Fruit fly (Drosophila melanogaster) whole organism, embryonic: Measurements from ENCODE around the gene CG6287.

ENCODE experiments used
- Atf-2 ChIP-seq: fragments of 200-800 bp; sonication (Bioruptor generic); optimal IDR thresholded peaks from 2 replicates; lab custom pipeline; 2016; ENCODE audit warnings: missing biosample characterization, missing genetic modification characterization
- Awh ChIP-seq: fragments of 200-800 bp; sonication (Bioruptor generic); IDR thresholded peaks from 2 replicates; pipeline ENCODE4, ENCODE4 v1.3.6; 2022; ENCODE audit warnings: missing biosample characterization, missing genetic modification characterization
- B-H2 ChIP-seq: fragments of 200-800 bp; sonication (Bioruptor generic); optimal IDR thresholded peaks from 2 replicates; lab custom pipeline; 2018; ENCODE audit warnings: missing biosample characterization, mild to moderate bottlenecking, missing genetic modification characterization
- CG10209 ChIP-seq: fragments of 200-800 bp; sonication (Bioruptor generic); optimal IDR thresholded peaks from 3 replicates; lab custom pipeline; 2017; ENCODE audit warnings: missing biosample characterization, mild to moderate bottlenecking, missing genetic modification characterization, missing genetic modification reagents
- CG11085 ChIP-seq: fragments of 200-800 bp; sonication (Bioruptor generic); IDR thresholded peaks from 2 replicates; pipeline ENCODE4 v1.3.6; 2022; ENCODE audit warnings: missing biosample characterization, missing genetic modification characterization
- CG11696 ChIP-seq: fragments of 200-800 bp; sonication (Bioruptor generic); IDR thresholded peaks from 2 replicates; pipeline ENCODE4 v1.3.6; 2022; ENCODE audit warnings: missing biosample characterization, missing genetic modification characterization
- CG1233 ChIP-seq: fragments of 200-800 bp; sonication (Bioruptor generic); optimal IDR thresholded peaks from 4 replicates; lab custom pipeline; 2018; ENCODE audit warnings: missing biosample characterization, mild to moderate bottlenecking, missing genetic modification characterization
- CG13424 ChIP-seq: fragments of 200-800 bp; sonication (Bioruptor generic); optimal IDR thresholded peaks from 2 replicates; lab custom pipeline; 2019; ENCODE audit warnings: missing biosample characterization, mild to moderate bottlenecking, missing genetic modification characterization, moderate library complexity
- CG13624 ChIP-seq: fragments of 200-800 bp; sonication (Bioruptor generic); optimal IDR thresholded peaks from 2 replicates; lab custom pipeline; 2016; ENCODE audit warnings: missing biosample characterization, missing genetic modification characterization
- CG14050 ChIP-seq: fragments of 200-800 bp; sonication (Bioruptor generic); IDR thresholded peaks from 3 replicates; pipeline ENCODE4 v1.3.6; 2022; ENCODE audit warnings: missing biosample characterization, missing genetic modification characterization
- CG15073 ChIP-seq: fragments of 200-800 bp; sonication (Bioruptor generic); optimal IDR thresholded peaks from 2 replicates; lab custom pipeline; 2016; ENCODE audit warnings: missing biosample characterization, missing genetic modification characterization
- CG15269 ChIP-seq: fragments of 200-800 bp; sonication (Bioruptor generic); optimal IDR thresholded peaks from 2 replicates; lab custom pipeline; 2018; ENCODE audit warnings: missing biosample characterization, mild to moderate bottlenecking, missing genetic modification characterization, moderate library complexity
- CG1603 ChIP-seq: fragments of 200-800 bp; sonication (Bioruptor generic); optimal IDR thresholded peaks from 2 replicates; lab custom pipeline; 2019; ENCODE audit warnings: missing biosample characterization, mild to moderate bottlenecking, missing genetic modification characterization, moderate library complexity
- CG17385 ChIP-seq: fragments of 200-800 bp; sonication (Bioruptor generic); optimal IDR thresholded peaks from 3 replicates; lab custom pipeline; 2018; ENCODE audit warnings: missing biosample characterization, mild to moderate bottlenecking, missing genetic modification characterization
- CG18599 ChIP-seq: fragments of 200-800 bp; sonication (Bioruptor generic); optimal IDR thresholded peaks from 3 replicates; lab custom pipeline; 2017; ENCODE audit warnings: missing biosample characterization, missing genetic modification characterization, mild to moderate bottlenecking, moderate library complexity, missing genetic modification reagents
- CG18619 ChIP-seq: fragments of 200-800 bp; sonication (Bioruptor generic); optimal IDR thresholded peaks from 3 replicates; lab custom pipeline; 2017; ENCODE audit warnings: missing biosample characterization, mild to moderate bottlenecking, missing genetic modification characterization
- CG18764 ChIP-seq: fragments of 200-800 bp; sonication (Bioruptor generic); optimal IDR thresholded peaks from 3 replicates; lab custom pipeline; 2016; ENCODE audit warnings: missing biosample characterization, missing genetic modification characterization
- CG2120 ChIP-seq: fragments of 200-800 bp; sonication (Bioruptor generic); optimal IDR thresholded peaks from 3 replicates; lab custom pipeline; 2016; ENCODE audit warnings: missing biosample characterization, missing genetic modification characterization
- CG34376 ChIP-seq: fragments of 200-800 bp; sonication (Bioruptor generic); optimal IDR thresholded peaks from 2 replicates; lab custom pipeline; 2018; ENCODE audit warnings: missing biosample characterization, mild to moderate bottlenecking, missing genetic modification characterization
- CG5180 ChIP-seq: fragments of 200-800 bp; sonication (Bioruptor generic); optimal IDR thresholded peaks from 3 replicates; lab custom pipeline; 2017; ENCODE audit warnings: missing biosample characterization, missing genetic modification characterization, mild to moderate bottlenecking, moderate library complexity, missing genetic modification reagents
- CG6689 ChIP-seq: fragments of 200-800 bp; sonication (Bioruptor generic); IDR thresholded peaks from 2 replicates; pipeline ENCODE4 v1.3.6; 2022; ENCODE audit warnings: missing biosample characterization, missing genetic modification characterization
- CG7556 ChIP-seq: fragments of 200-800 bp; sonication (Bioruptor generic); optimal IDR thresholded peaks from 2 replicates; lab custom pipeline; 2017; ENCODE audit warnings: missing biosample characterization, mild to moderate bottlenecking, missing genetic modification characterization
- CG7963 ChIP-seq: fragments of 200-800 bp; sonication (Bioruptor generic); IDR thresholded peaks from 3 replicates; pipeline ENCODE4 v1.3.6; 2022; ENCODE audit warnings: missing biosample characterization, missing genetic modification characterization; ENCODE audit not compliant: partially characterized antibody
- CTCF ChIP-seq: fragments of 200-800 bp; sonication (Bioruptor generic); optimal IDR thresholded peaks from 2 replicates; lab custom pipeline; 2017; ENCODE audit warnings: missing biosample characterization, mild to moderate bottlenecking, missing genetic modification characterization, moderate library complexity
- Dip3 ChIP-seq: fragments of 200-800 bp; sonication (Bioruptor generic); optimal IDR thresholded peaks from 3 replicates; lab custom pipeline; 2016; ENCODE audit warnings: missing biosample characterization, missing genetic modification characterization
- E2f1 ChIP-seq: fragments of 200-800 bp; sonication (Bioruptor generic); IDR thresholded peaks from 2 replicates; pipeline ENCODE4 v1.3.6; 2022; ENCODE audit warnings: missing biosample characterization, missing genetic modification characterization
- E2f2 ChIP-seq: fragments of 200-800 bp; sonication (Bioruptor generic); IDR thresholded peaks from 2 replicates; pipeline ENCODE4 v1.3.6; 2022; ENCODE audit warnings: missing biosample characterization, missing genetic modification characterization
- Ets97D ChIP-seq: fragments of 200-800 bp; sonication (Bioruptor generic); optimal IDR thresholded peaks from 3 replicates; lab custom pipeline; 2016; ENCODE audit warnings: missing biosample characterization, missing genetic modification characterization
- Fer3 ChIP-seq: fragments of 200-800 bp; sonication (Bioruptor generic); optimal IDR thresholded peaks from 2 replicates; lab custom pipeline; 2018; ENCODE audit warnings: missing biosample characterization, mild to moderate bottlenecking, missing genetic modification characterization, moderate library complexity
- Gug ChIP-seq: fragments of 200-800 bp; sonication (Bioruptor generic); IDR thresholded peaks from 4 replicates; pipeline ENCODE4 v1.3.6; 2022; ENCODE audit warnings: missing biosample characterization, missing genetic modification characterization
- Hr51 ChIP-seq, 2 experiments: fragments of 200-800 bp; sonication (Bioruptor generic); optimal IDR thresholded peaks; 2 replicates in 1 of 2; 3 replicates in 1 of 2; lab custom pipeline; 2016 to 2018; ENCODE audit warnings: missing biosample characterization in 2 of 2, missing genetic modification characterization in 2 of 2, mild to moderate bottlenecking in 1 of 2, moderate library complexity in 1 of 2
- Hsf ChIP-seq: fragments of 200-800 bp; sonication (Bioruptor generic); optimal IDR thresholded peaks from 3 replicates; lab custom pipeline; 2016; ENCODE audit warnings: missing biosample characterization, missing genetic modification characterization
- Optix ChIP-seq: fragments of 200-800 bp; sonication (Bioruptor generic); IDR thresholded peaks from 3 replicates; pipeline ENCODE4 v1.3.6; 2022; ENCODE audit warnings: missing biosample characterization, missing genetic modification characterization
- Pdp1 ChIP-seq, 2 experiments: fragments of 200-800 bp; sonication (Bioruptor generic); optimal IDR thresholded peaks; 3 replicates each; lab custom pipeline; 2016; ENCODE audit warnings: missing biosample characterization in 2 of 2, missing genetic modification characterization in 2 of 2, mild to moderate bottlenecking in 1 of 2, moderate library complexity in 1 of 2
- Rfx ChIP-seq: fragments of 200-800 bp; sonication (Bioruptor generic); IDR thresholded peaks from 2 replicates; pipeline ENCODE4 v1.3.6; 2022; ENCODE audit warnings: missing biosample characterization, missing genetic modification characterization
- Sox102F ChIP-seq: fragments of 200-800 bp; sonication (Bioruptor generic); optimal IDR thresholded peaks from 2 replicates; lab custom pipeline; 2018; ENCODE audit warnings: missing biosample characterization, mild to moderate bottlenecking, missing genetic modification characterization, moderate library complexity
- ap ChIP-seq: fragments of 200-800 bp; sonication (Bioruptor generic); IDR thresholded peaks from 2 replicates; pipeline ENCODE4 v1.3.6; 2022; ENCODE audit warnings: missing biosample characterization, missing genetic modification characterization
- caup ChIP-seq: fragments of 200-800 bp; sonication (Bioruptor generic); optimal IDR thresholded peaks from 3 replicates; lab custom pipeline; 2017; ENCODE audit warnings: missing biosample characterization, mild to moderate bottlenecking, missing genetic modification characterization, moderate library complexity; ENCODE audit not compliant: severe bottlenecking
- ci ChIP-seq: fragments of 200-800 bp; sonication (Bioruptor generic); IDR thresholded peaks from 3 replicates; pipeline ENCODE4 v1.3.6; 2022; ENCODE audit warnings: missing biosample characterization, missing genetic modification characterization
- dmrt99B ChIP-seq: fragments of 200-800 bp; sonication (Bioruptor generic); optimal IDR thresholded peaks from 2 replicates; lab custom pipeline; 2018; ENCODE audit warnings: missing biosample characterization, mild to moderate bottlenecking, missing genetic modification characterization, moderate library complexity
- ewg ChIP-seq: fragments of 200-800 bp; sonication (Bioruptor generic); optimal IDR thresholded peaks from 3 replicates; lab custom pipeline; 2017; ENCODE audit warnings: mild to moderate bottlenecking, missing biosample characterization, missing genetic modification reagents, missing genetic modification characterization
- eyg ChIP-seq: fragments of 200-800 bp; sonication (Bioruptor generic); optimal IDR thresholded peaks from 3 replicates; lab custom pipeline; 2016; ENCODE audit warnings: missing biosample characterization, missing genetic modification characterization
- lab ChIP-seq: fragments of 200-800 bp; sonication (Bioruptor generic); optimal IDR thresholded peaks from 3 replicates; lab custom pipeline; 2017; ENCODE audit warnings: missing biosample characterization, missing genetic modification characterization, mild to moderate bottlenecking, moderate library complexity, missing genetic modification reagents
- p53 ChIP-seq: fragments of 200-800 bp; sonication (Bioruptor generic); optimal IDR thresholded peaks from 2 replicates; lab custom pipeline; 2016; ENCODE audit warnings: missing biosample characterization, missing genetic modification characterization
- pho ChIP-seq: fragments of 200-800 bp; sonication (Bioruptor generic); optimal IDR thresholded peaks from 2 replicates; lab custom pipeline; 2016; ENCODE audit warnings: missing biosample characterization, missing genetic modification characterization
- ranshi ChIP-seq: fragments of 200-800 bp; sonication (Bioruptor generic); IDR thresholded peaks from 2 replicates; pipeline ENCODE4 v1.3.6; 2022; ENCODE audit warnings: missing biosample characterization, missing genetic modification characterization
- sens ChIP-seq: fragments of 200-800 bp; sonication (Bioruptor generic); peaks from one replicate; lab custom pipeline; 2016; ENCODE audit warnings: missing biosample characterization, missing genetic modification characterization
- tgo ChIP-seq: fragments of 200-800 bp; sonication (Bioruptor generic); IDR thresholded peaks from 3 replicates; pipeline ENCODE4 v1.3.6; 2022; ENCODE audit warnings: missing biosample characterization, missing genetic modification characterization
- tin ChIP-seq: fragments of 200-800 bp; sonication (Bioruptor generic); optimal IDR thresholded peaks from 3 replicates; lab custom pipeline; 2016; ENCODE audit warnings: missing biosample characterization, missing genetic modification characterization
- wek ChIP-seq: fragments of 200-800 bp; sonication (Bioruptor generic); optimal IDR thresholded peaks from 3 replicates; lab custom pipeline; 2018; ENCODE audit warnings: missing biosample characterization, mild to moderate bottlenecking, missing genetic modification characterization, moderate library complexity

CG6287 gene

DNA sequence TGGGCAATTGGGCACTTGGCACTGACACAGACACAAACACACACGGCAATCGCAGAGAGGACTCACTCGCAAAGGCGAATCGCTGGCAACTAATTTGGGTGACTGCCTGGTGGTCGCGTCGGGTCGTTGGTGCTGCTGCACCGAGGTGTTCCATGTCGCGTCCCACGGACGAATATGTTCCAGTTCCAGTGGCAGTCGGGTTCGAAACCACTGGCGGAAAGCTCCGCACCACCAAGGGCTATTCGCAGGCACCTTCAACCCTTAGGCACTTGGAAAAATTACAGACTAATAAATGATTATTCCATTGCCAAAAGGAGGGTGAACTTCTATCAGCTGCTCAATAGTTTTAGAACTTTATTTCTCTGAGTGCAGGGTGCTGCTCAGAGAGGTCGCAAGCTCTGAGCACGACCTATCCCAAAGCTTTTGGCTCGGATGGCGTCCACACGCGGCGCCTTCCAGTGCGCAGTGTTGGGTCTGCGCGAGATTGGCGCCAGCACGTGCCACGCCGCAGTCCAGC is 48.0 kb upstream of the CG6287 start, which contains the start of gene Ca-beta (continued):
- TF ChIP-seq p53 (no peak), CG13624 (GFP tag; lab: Kevin White, UChicago) (peak; percentile 49), E2f1 (GFP tag; lab: Robert Waterston, UW) (peak; percentile 34; the same call in 1 of the 2 replicates), Awh (no peak), ranshi (peak; percentile 53; the same call in 1 of the 2 replicates), E2f2 (peak; percentile 18; the same call in 1 of the 2 replicates), CG18599 (peak; percentile 93), CG7963 (GFP tag; lab: Robert Waterston, UW) (no peak), caup (GFP tag; lab: Kevin White, UChicago) (peak; percentile 54), CG1233 (no peak), tin (peak; percentile 17), CG1603 (peak; percentile 30), CG34376 (GFP tag; lab: Kevin White, UChicago) (peak; percentile 31), CG6689 (GFP tag; lab: Robert Waterston, UW) (peak; percentile 26; the same call in 1 of the 2 replicates), tgo (GFP tag; lab: Robert Waterston, UW) (0 out of 3 replicates have a peak, but pooled peaks have one; percentile 25), Hsf (GFP tag; lab: Kevin White, UChicago) (peak; percentile 14), dmrt99B (tag; lab: Kevin White, UChicago) (peak; percentile 29), ewg (peak; percentile 94), eyg (GFP tag; lab: Kevin White, UChicago) (no peak), CG5180 (GFP tag; lab: Kevin White, UChicago) (peak; percentile 51), Ets97D (no peak), Hr51 (GFP tag; optimal IDR thresholded peaks at IDR 0.05; lab: Kevin White, UChicago) (peak; percentile 29 to 43), CG2120 (GFP tag; lab: Kevin White, UChicago) (peak; percentile 85), Pdp1 (GFP tag; optimal IDR thresholded peaks at IDR 0.05; lab: Kevin White, UChicago) (peak in 1 of 2 experiments; percentile 7), CTCF (GFP tag; lab: Kevin White, UChicago) (peak; percentile 25), CG11085 (peak; percentile 43; the same call in 1 of the 2 replicates), CG7556 (GFP tag; lab: Kevin White, UChicago) (peak; percentile 53), wek (GFP tag; lab: Kevin White, UChicago) (no peak), sens (GFP tag; lab: Kevin White, UChicago) (peak; percentile 58), Optix (GFP tag; lab: Robert Waterston, UW) (no peak), CG17385 (GFP tag; lab: Kevin White, UChicago) (peak; percentile 9), CG15269 (peak; percentile 51), CG15073 (GFP tag; lab: Kevin White, UChicago) (no peak), CG18619 (GFP tag; lab: Kevin White, UChicago) (peak; percentile 22), CG18764 (GFP tag; lab: Kevin White, UChicago) (no peak), CG14050 (GFP tag; lab: Robert Waterston, UW) (no peak), Sox102F (GFP tag; lab: Kevin White, UChicago) (peak; percentile 19), pho (peak; percentile 42), CG11696 (GFP tag; lab: Robert Waterston, UW) (no peak), Rfx (peak; percentile 79), Atf-2 (GFP tag; lab: Kevin White, UChicago) (no peak), ap (no peak), Fer3 (peak; percentile 46), ci (GFP tag; lab: Robert Waterston, UW) (peak; percentile 34; the same call in 1 of the 3 replicates), Dip3 (GFP tag; lab: Kevin White, UChicago) (peak; percentile 10), B-H2 (GFP tag; lab: Kevin White, UChicago) (peak; percentile 68), Gug (GFP tag; lab: Robert Waterston, UW) (peak; percentile 58; the same call in 2 of the 4 replicates), CG13424 (tag; lab: Kevin White, UChicago) (peak; percentile 45), lab (GFP tag; lab: Kevin White, UChicago) (peak; percentile 82), CG10209 (GFP tag; lab: Kevin White, UChicago) (peak; percentile 21)
